Fruit fly (Drosophila melanogaster) whole organism, prepupa: ENCODE measurements around the gene kuz.

Source experiments
- CG10631 ChIP-seq: fragments of 200-800 bp; sonication (Bioruptor generic); optimal IDR thresholded peaks from 2 replicates; lab custom pipeline; 2016; ENCODE audit warnings: missing biosample characterization, missing genetic modification characterization
- CG10669 ChIP-seq: fragments of 200-800 bp; sonication (Bioruptor generic); optimal IDR thresholded peaks from 3 replicates; lab custom pipeline; 2018; ENCODE audit warnings: missing biosample characterization, mild to moderate bottlenecking, missing genetic modification characterization, moderate library complexity
- CG11294 ChIP-seq: fragments of 200-800 bp; sonication (Bioruptor generic); IDR thresholded peaks from 2 replicates; pipeline ENCODE4 v1.3.6; 2022; ENCODE audit warnings: missing biosample characterization, missing genetic modification characterization
- CG11762 ChIP-seq: fragments of 200-800 bp; sonication (Bioruptor generic); optimal IDR thresholded peaks from 3 replicates; lab custom pipeline; 2016; ENCODE audit warnings: missing biosample characterization, missing genetic modification characterization; ENCODE audit not compliant: insufficient read depth
- CG11902 ChIP-seq: fragments of 200-800 bp; sonication (Bioruptor generic); optimal IDR thresholded peaks from 3 replicates; lab custom pipeline; 2016; ENCODE audit warnings: missing biosample characterization, missing genetic modification characterization
- CG1621 ChIP-seq: fragments of 200-800 bp; sonication (Bioruptor generic); optimal IDR thresholded peaks from 3 replicates; lab custom pipeline; 2018; ENCODE audit warnings: missing biosample characterization, mild to moderate bottlenecking, missing genetic modification characterization
- CG34406 ChIP-seq: fragments of 200-800 bp; sonication (Bioruptor generic); optimal IDR thresholded peaks from 3 replicates; lab custom pipeline; 2016; ENCODE audit warnings: missing biosample characterization, missing genetic modification characterization
- CG3919 ChIP-seq: fragments of 200-800 bp; sonication (Bioruptor generic); optimal IDR thresholded peaks from 3 replicates; lab custom pipeline; 2016; ENCODE audit warnings: missing biosample characterization, missing genetic modification characterization
- CG4318 ChIP-seq: fragments of 200-800 bp; sonication (Bioruptor generic); optimal IDR thresholded peaks from 3 replicates; lab custom pipeline; 2017; ENCODE audit warnings: missing biosample characterization, mild to moderate bottlenecking, missing genetic modification characterization
- CG6163 ChIP-seq: fragments of 200-800 bp; sonication (Bioruptor generic); IDR thresholded peaks from 3 replicates; pipeline ENCODE4 v1.3.6; 2022; ENCODE audit warnings: missing biosample characterization, missing genetic modification characterization
- CG6276 ChIP-seq: fragments of 200-800 bp; sonication (Bioruptor generic); optimal IDR thresholded peaks from 2 replicates; lab custom pipeline; 2017; ENCODE audit warnings: missing biosample characterization, mild to moderate bottlenecking, missing genetic modification characterization
- CG6808 ChIP-seq: fragments of 200-800 bp; sonication (Bioruptor generic); optimal IDR thresholded peaks from 3 replicates; lab custom pipeline; 2017; ENCODE audit warnings: missing biosample characterization, missing genetic modification characterization, mild to moderate bottlenecking, moderate library complexity, missing genetic modification reagents
- CG7368 ChIP-seq: fragments of 200-800 bp; sonication (Bioruptor generic); optimal IDR thresholded peaks from 3 replicates; lab custom pipeline; 2016; ENCODE audit warnings: missing biosample characterization, missing genetic modification characterization
- CG8119 ChIP-seq: fragments of 200-800 bp; sonication (Bioruptor generic); IDR thresholded peaks from 3 replicates; pipeline ENCODE4 v1.3.6; 2022; ENCODE audit warnings: missing biosample characterization, missing genetic modification characterization
- CG8632 ChIP-seq: fragments of 200-800 bp; sonication (Bioruptor generic); optimal IDR thresholded peaks from 3 replicates; lab custom pipeline; 2016; ENCODE audit warnings: missing biosample characterization, missing genetic modification characterization
- Eip78C ChIP-seq: fragments of 200-800 bp; sonication (Bioruptor generic); peaks from one replicate; lab custom pipeline; 2016; ENCODE audit warnings: missing biosample characterization, missing genetic modification characterization
- Eip93F ChIP-seq: fragments of 200-800 bp; sonication (Bioruptor generic); optimal IDR thresholded peaks from 2 replicates; lab custom pipeline; 2016; ENCODE audit warnings: missing biosample characterization, mild to moderate bottlenecking, missing genetic modification characterization
- Ets96B ChIP-seq: fragments of 200-800 bp; optimal IDR thresholded peaks from 2 replicates; lab custom pipeline; 2019; ENCODE audit warnings: missing biosample characterization, mild to moderate bottlenecking, missing genetic modification characterization, moderate library complexity
- Gug ChIP-seq: fragments of 200-800 bp; sonication (Bioruptor generic); IDR thresholded peaks from 2 replicates; pipeline ENCODE4 v1.3.6; 2022; ENCODE audit warnings: missing biosample characterization, missing genetic modification characterization
- Hr38 ChIP-seq: sonication (Bioruptor generic); optimal IDR thresholded peaks from 2 replicates; lab custom pipeline; 2016; ENCODE audit warnings: missing biosample characterization, missing genetic modification characterization
- Hr39 ChIP-seq: fragments of 200-800 bp; sonication (Bioruptor generic); optimal IDR thresholded peaks from 2 replicates; lab custom pipeline; 2016; ENCODE audit warnings: missing biosample characterization, missing genetic modification characterization
- Hr4 ChIP-seq: fragments of 200-800 bp; sonication (Bioruptor generic); optimal IDR thresholded peaks from 3 replicates; lab custom pipeline; 2016; ENCODE audit warnings: missing biosample characterization, missing genetic modification characterization
- Lpt ChIP-seq: fragments of 200-800 bp; sonication (Bioruptor generic); optimal IDR thresholded peaks from 3 replicates; lab custom pipeline; 2016; ENCODE audit warnings: missing biosample characterization, missing genetic modification characterization
- Met ChIP-seq: fragments of 200-800 bp; sonication (Bioruptor generic); optimal IDR thresholded peaks from 3 replicates; lab custom pipeline; 2016; ENCODE audit warnings: missing biosample characterization, missing genetic modification characterization
- OdsH ChIP-seq: fragments of 200-800 bp; sonication (Bioruptor generic); optimal IDR thresholded peaks from 3 replicates; lab custom pipeline; 2016; ENCODE audit warnings: missing biosample characterization, missing genetic modification characterization
- Sox102F ChIP-seq: fragments of 200-800 bp; sonication (Bioruptor generic); optimal IDR thresholded peaks from 2 replicates; lab custom pipeline; 2016; ENCODE audit warnings: missing biosample characterization, mild to moderate bottlenecking, missing genetic modification characterization
- Sox14 ChIP-seq: fragments of 200-800 bp; sonication (Bioruptor generic); optimal IDR thresholded peaks from 3 replicates; lab custom pipeline; 2016; ENCODE audit warnings: missing biosample characterization, missing genetic modification characterization
- Sox15 ChIP-seq: fragments of 200-800 bp; sonication (Bioruptor generic); optimal IDR thresholded peaks from 3 replicates; lab custom pipeline; 2016; ENCODE audit warnings: missing biosample characterization, missing genetic modification characterization
- achi ChIP-seq: fragments of 200-800 bp; sonication (Bioruptor generic); optimal IDR thresholded peaks from 3 replicates; lab custom pipeline; 2016; ENCODE audit warnings: missing biosample characterization, missing genetic modification characterization
- acj6 ChIP-seq: fragments of 200-800 bp; sonication (Bioruptor generic); optimal IDR thresholded peaks from 3 replicates; lab custom pipeline; 2016; ENCODE audit warnings: missing biosample characterization, missing genetic modification characterization
- dsx ChIP-seq: fragments of 200-800 bp; optimal IDR thresholded peaks from 3 replicates; lab custom pipeline; 2019; ENCODE audit warnings: missing biosample characterization, mild to moderate bottlenecking, missing genetic modification characterization, moderate library complexity; ENCODE audit not compliant: poor library complexity, severe bottlenecking
- eg ChIP-seq: fragments of 200-800 bp; sonication (Bioruptor generic); IDR thresholded peaks from 3 replicates; pipeline ENCODE4 v1.3.6; 2022; ENCODE audit warnings: missing biosample characterization, missing genetic modification characterization
- fkh ChIP-seq: fragments of 200-800 bp; sonication (Bioruptor generic); optimal IDR thresholded peaks from 3 replicates; lab custom pipeline; 2017; ENCODE audit warnings: missing biosample characterization, mild to moderate bottlenecking, missing genetic modification characterization, moderate library complexity
- lz ChIP-seq: fragments of 200-800 bp; sonication (Bioruptor generic); optimal IDR thresholded peaks from 3 replicates; lab custom pipeline; 2016; ENCODE audit warnings: missing biosample characterization, missing genetic modification characterization
- net ChIP-seq: fragments of 200-800 bp; sonication (Bioruptor generic); optimal IDR thresholded peaks from 3 replicates; lab custom pipeline; 2016; ENCODE audit warnings: missing biosample characterization, missing genetic modification characterization
- ss ChIP-seq, 2 experiments: fragments of 200-800 bp; sonication (Bioruptor generic); optimal IDR thresholded peaks; 2 replicates in 1 of 2; 3 replicates in 1 of 2; lab custom pipeline; 2017 to 2018; ENCODE audit warnings: mild to moderate bottlenecking in 2 of 2, missing biosample characterization in 2 of 2, missing genetic modification characterization in 2 of 2, moderate library complexity in 1 of 2
- svp ChIP-seq: fragments of 200-800 bp; sonication (Bioruptor generic); peaks from one replicate; lab custom pipeline; 2016; ENCODE audit warnings: missing biosample characterization, missing genetic modification characterization
- vri ChIP-seq: fragments of 200-800 bp; sonication (Bioruptor generic); optimal IDR thresholded peaks from 3 replicates; lab custom pipeline; 2016; ENCODE audit warnings: missing biosample characterization, mild to moderate bottlenecking, missing genetic modification characterization

kuz gene

DNA sequence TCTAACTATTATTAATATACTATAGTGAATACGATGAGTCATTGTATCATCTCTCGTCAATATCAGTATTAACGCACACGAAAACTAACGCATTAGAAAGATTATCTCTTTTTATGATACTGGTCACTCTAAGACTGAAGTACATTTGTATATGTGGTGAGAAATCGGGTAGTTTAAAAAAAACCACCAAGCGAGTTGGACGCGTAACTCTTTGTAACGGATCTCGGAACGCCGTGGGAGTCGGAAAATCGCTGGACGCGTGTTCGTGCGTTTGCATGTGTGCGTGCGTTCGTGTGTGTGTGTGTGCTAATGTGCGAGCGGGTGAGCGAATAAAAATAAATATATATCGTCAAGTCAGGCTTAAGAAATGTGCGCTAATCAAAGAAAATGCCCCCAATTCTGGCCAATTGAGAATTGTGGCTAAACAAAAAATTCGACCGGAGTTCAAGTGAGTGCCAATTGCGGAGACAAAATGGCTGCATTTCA is at the start of gene kuz (continued):
- TF ChIP-seq CG4318 (GFP tag; lab: Kevin White, UChicago) (no peak), CG6163 (peak; percentile 51; the same call in 2 of the 3 replicates), Gug (no peak), CG1621 (tag; lab: Kevin White, UChicago) (peak; percentile 31), Hr4 (no peak), CG10631 (GFP tag; lab: Kevin White, UChicago) (no peak), CG11762 (no peak), Eip93F (GFP tag; lab: Kevin White, UChicago) (no peak)

DNA sequence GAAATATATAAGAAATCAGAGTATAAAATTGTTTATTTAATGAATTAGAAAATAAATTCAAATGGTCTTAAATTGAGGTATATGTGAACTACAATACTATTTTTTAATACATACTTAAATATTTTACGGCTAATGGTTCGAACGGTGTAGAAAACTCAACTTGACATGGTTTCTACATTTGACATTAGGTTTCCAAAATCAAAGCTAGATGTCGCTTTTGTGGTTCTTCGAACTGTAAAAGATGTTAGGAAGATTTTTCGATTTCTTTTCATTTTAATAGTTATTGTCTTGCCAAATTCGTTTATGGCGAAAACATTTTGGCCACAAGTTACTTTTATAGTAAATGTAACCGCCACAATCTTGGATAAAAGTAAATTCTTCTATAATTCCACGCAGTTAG is 49.5 kb upstream of the kuz start:
- TF ChIP-seq achi (no peak), CG8632 (GFP tag; lab: Kevin White, UChicago) (no peak), svp (GFP tag; lab: Kevin White, UChicago) (peak; percentile 52), CG11294 (GFP tag; lab: Robert Waterston, UW) (no peak), Eip78C (GFP tag; lab: Kevin White, UChicago) (no peak), CG34406 (no peak), Ets96B (no peak)

DNA sequence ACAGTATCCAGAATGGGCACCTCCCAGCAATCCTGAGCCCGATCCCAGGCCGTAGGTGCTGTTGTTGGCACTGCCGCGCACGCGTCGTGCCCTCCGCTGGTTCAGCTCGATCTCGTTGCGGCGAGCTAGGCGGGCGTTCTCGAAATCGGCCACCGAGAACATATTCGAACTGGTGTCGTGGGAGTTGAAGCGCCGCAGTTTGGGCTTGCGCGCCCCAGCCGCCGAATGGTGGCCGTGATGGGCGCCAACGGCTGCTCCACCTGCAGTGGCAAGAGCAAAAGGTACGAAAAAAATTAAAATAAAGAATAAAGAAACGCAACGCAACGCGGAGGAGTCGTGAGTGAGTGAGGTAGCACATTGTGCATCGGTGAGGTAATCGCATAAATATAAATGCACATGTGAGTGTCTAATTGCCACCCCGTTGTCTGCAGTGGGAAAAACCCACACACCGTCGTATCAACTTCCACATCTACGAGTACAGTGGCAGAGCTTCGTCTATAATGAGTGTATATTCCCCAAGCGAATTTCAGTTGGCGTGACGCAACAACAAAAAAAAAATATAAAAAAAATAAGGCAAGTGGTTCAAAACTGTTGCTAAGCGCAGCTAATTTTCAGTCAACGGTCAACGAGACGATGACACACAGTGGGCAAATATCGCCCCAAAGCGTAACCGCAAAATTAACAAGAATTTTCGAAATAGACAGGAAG is 40.3 kb upstream of the kuz start:
- TF ChIP-seq ss (GFP tag; optimal IDR thresholded peaks at IDR 0.05; lab: Kevin White, UChicago) (no peak), vri (GFP tag; lab: Kevin White, UChicago) (peak; percentile 60), CG7368 (no peak), CG8119 (GFP tag; lab: Robert Waterston, UW) (0 out of 3 replicates have a peak, but pooled peaks have one; percentile 13)

DNA sequence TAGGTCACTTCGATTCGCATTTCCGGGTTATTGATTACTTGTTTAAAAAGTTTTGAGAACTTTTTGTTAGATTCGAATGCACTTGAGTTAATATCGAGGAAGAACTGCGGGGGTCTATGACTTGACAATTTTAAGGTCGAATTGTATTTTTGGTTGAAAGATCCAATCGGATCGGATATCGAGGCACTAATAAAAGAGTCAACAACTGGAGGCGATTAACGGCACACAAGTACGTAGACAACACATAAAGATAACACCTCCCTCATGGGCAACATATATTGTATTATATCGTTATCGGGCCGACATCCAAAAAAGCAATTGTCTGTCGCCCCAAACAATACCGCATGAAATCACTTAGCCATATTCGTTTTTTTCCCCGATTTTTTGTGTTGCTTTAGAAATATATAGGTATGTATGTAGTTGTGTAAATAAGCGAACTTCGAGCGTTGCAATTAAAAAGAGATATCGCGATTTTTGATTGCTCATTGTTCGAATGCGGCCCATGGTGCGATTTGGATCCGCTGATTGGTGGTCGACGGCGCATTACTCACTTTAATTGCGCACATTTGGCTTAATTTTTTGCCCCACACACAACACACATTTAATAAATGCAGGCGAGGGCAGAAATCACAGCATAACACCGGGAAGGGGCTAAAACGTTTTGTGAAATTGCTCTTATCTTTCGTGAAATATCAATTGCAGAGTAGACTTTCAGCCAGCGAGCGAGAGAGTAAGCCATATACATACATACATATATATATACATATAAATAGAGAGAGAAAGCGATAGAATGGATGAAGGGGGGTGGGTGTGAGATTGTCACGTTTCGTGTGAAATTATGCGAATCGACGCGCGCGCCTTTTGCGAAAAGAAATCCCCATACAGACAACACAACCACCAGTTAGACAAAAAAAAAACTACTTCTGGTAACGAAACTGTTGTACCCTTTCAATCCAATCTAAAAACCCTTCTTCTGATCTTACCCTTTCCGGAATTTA is 38.8 kb upstream of the kuz start:
- TF ChIP-seq svp (GFP tag; lab: Kevin White, UChicago): no peak
- TF ChIP-seq CG4318 (GFP tag; lab: Kevin White, UChicago): no peak
- no peak for TF ChIP-seq Sox102F (GFP tag; lab: Kevin White, UChicago)
- peak; percentile 38 for TF ChIP-seq vri (GFP tag; lab: Kevin White, UChicago)
- no peak for TF ChIP-seq Hr4
- no peak for TF ChIP-seq CG6163
- no peak for TF ChIP-seq CG11902 (GFP tag; lab: Kevin White, UChicago)
- TF ChIP-seq dsx (GFP tag; lab: Kevin White, UChicago): no peak
- TF ChIP-seq Lpt (GFP tag; lab: Kevin White, UChicago): peak; percentile 19
- no peak for TF ChIP-seq Met (GFP tag; lab: Kevin White, UChicago)
- no peak for TF ChIP-seq lz
- no peak for TF ChIP-seq Gug
- peak; percentile 29 for TF ChIP-seq Eip78C (GFP tag; lab: Kevin White, UChicago)
- TF ChIP-seq Sox14 (GFP tag; lab: Kevin White, UChicago): no peak
- no peak for TF ChIP-seq CG34406
- no peak for TF ChIP-seq Hr39 (GFP tag; lab: Kevin White, UChicago)
- TF ChIP-seq CG8119 (GFP tag; lab: Robert Waterston, UW): no peak
- no peak for TF ChIP-seq net (GFP tag; lab: Kevin White, UChicago)
- TF ChIP-seq Hr38 (GFP tag; lab: Kevin White, UChicago): no peak
- no peak for TF ChIP-seq CG8632 (GFP tag; lab: Kevin White, UChicago)
- no peak for TF ChIP-seq achi
- peak; percentile 4 for TF ChIP-seq fkh (GFP tag; lab: Kevin White, UChicago)
- no peak for TF ChIP-seq acj6
- no peak for TF ChIP-seq CG6808 (GFP tag; lab: Kevin White, UChicago)
- no peak for TF ChIP-seq Sox15 (GFP tag; lab: Kevin White, UChicago)
- no peak for TF ChIP-seq OdsH (GFP tag; lab: Kevin White, UChicago)
- TF ChIP-seq eg (GFP tag; lab: Robert Waterston, UW): no peak
- no peak for TF ChIP-seq CG3919 (GFP tag; lab: Kevin White, UChicago)
- TF ChIP-seq CG7368: no peak
- no peak for TF ChIP-seq CG6276 (GFP tag; lab: Kevin White, UChicago)
- TF ChIP-seq CG10669 (GFP tag; lab: Kevin White, UChicago): no peak
- TF ChIP-seq Eip93F (GFP tag; lab: Kevin White, UChicago): no peak
- TF ChIP-seq, all 60 proteins: peak for 4
